Worm (Caenorhabditis elegans): ENCODE results near the gene ZK512.11.

Gene ZK512.11

DNA sequence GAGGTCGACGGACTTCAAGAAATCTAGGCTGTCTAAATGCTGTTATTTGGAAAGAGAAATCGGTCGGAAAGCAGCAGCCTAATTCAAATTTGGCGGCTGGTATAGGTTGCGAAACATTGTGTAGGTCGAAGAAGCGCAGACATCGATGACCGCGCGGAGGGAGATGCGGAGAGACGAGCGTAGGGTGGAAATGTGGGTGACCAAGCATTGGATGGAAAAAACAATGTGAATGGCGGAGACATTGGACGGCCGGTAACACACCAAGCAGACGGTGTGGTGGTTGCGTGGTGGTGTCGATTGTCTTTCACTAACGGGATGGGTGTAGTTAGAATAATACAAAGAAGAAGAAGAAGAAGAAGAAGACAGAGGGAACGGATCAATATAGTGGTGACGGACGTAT lies 31.5 kb upstream of the ZK512.11 start (continued):
- no peak for TF ChIP-seq elt-2 (tag; optimal IDR thresholded peaks at IDR 0.05)
- TF ChIP-seq fax-1 (tag; optimal IDR thresholded peaks at IDR 0.05): no peak
- TF ChIP-seq T23F11.4 (GFP tag; optimal IDR thresholded peaks at IDR 0.05): no peak
- TF ChIP-seq lin-11 (tag; optimal IDR thresholded peaks at IDR 0.05): no peak
- TF ChIP-seq ceh-24 (tag; optimal IDR thresholded peaks at IDR 0.05): no peak
- TF ChIP-seq sox-2 (GFP tag; IDR thresholded peaks at IDR 0.05): 0 out of 2 replicates have a peak, but pooled peaks have one; percentile 1
- TF ChIP-seq ceh-2 (tag; optimal IDR thresholded peaks at IDR 0.05): no peak
- TF ChIP-seq tbx-2 (tag; optimal IDR thresholded peaks at IDR 0.05): peak; percentile 37
- no peak for TF ChIP-seq pag-3 (tag; optimal IDR thresholded peaks at IDR 0.05; ENCODE audit: borderline replicate concordance)
- TF ChIP-seq mec-3 (tag; optimal IDR thresholded peaks at IDR 0.05; ENCODE audit: borderline replicate concordance): no peak
- TF ChIP-seq syd-9 (tag; optimal IDR thresholded peaks at IDR 0.05): no peak
- TF ChIP-seq pros-1 (tag; optimal IDR thresholded peaks at IDR 0.05): no peak
- TF ChIP-seq Y22D7AL.16 (tag; optimal IDR thresholded peaks at IDR 0.05): no peak
- TF ChIP-seq che-1 (tag; optimal IDR thresholded peaks at IDR 0.05): no peak
- no peak for TF ChIP-seq tbx-7 (tag; optimal IDR thresholded peaks at IDR 0.05)

DNA sequence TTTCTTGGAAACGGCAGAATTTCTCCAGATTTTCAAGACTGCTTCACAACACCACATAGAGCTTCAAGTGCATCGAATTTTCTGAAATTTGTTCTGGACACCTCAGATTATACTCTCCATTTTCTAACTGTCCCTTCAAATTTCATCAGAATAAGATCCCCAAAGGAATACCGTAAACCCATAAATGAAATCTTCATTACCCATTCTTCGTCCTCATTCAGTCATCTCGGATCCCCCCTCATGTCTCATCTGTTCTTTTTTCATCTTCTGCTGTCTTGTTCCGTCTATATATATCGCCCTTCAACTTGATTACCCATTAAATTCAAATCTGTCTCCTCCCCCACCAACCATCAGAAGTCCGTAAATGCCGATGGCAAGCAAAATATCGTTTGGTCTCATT lies 29.9 kb upstream of the ZK512.11 start:
- TF ChIP-seq mec-3 (tag; optimal IDR thresholded peaks at IDR 0.05; ENCODE audit: borderline replicate concordance): no peak

DNA sequence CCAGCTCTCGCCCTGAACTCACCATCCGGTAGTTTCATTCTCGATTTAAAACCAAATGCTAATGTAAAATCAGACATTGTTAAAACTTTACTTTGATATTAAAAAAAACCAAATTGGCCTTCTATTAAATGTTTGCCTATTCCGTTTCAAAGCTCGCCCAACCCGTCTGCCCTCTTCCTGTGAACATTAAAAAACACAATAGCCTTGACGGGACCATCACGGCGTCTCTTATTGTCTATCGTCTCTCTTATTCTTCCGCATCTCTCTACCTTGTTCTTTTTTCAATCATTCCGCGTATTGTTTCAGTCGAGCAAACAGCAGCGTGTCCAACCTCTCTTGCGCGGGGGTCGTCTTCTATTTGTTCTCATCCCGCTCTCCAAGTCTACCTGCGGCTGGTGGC lies 29.4 kb upstream of the ZK512.11 start, which contains the start of gene ZK512.1:
TSS of gene ZK512.1 (plus strand) at position 301 of the 400 bp plus-strand sequence.
- TF ChIP-seq sdc-2 (tag; optimal IDR thresholded peaks at IDR 0.05): peak; percentile 0
- peak; percentile 3 for TF ChIP-seq ceh-34 (tag; optimal IDR thresholded peaks at IDR 0.05)
- TF ChIP-seq fax-1 (tag; optimal IDR thresholded peaks at IDR 0.05): no peak
- peak; percentile 37 for TF ChIP-seq tbx-2 (tag; optimal IDR thresholded peaks at IDR 0.05)
- no peak for TF ChIP-seq nfya-1 (tag; optimal IDR thresholded peaks at IDR 0.05)
- no peak for TF ChIP-seq lin-11 (tag; optimal IDR thresholded peaks at IDR 0.05)
- TF ChIP-seq ceh-2 (tag; optimal IDR thresholded peaks at IDR 0.05): peak; percentile 38
- TF ChIP-seq zip-5 (tag; optimal IDR thresholded peaks at IDR 0.05): no peak
- no peak for TF ChIP-seq hlh-6 (tag; optimal IDR thresholded peaks at IDR 0.05)
- TF ChIP-seq nhr-11 (tag; optimal IDR thresholded peaks at IDR 0.05): no peak
- TF ChIP-seq hlh-15 (tag; optimal IDR thresholded peaks at IDR 0.05): no peak
- no peak for TF ChIP-seq syd-9 (tag; optimal IDR thresholded peaks at IDR 0.05)
- TF ChIP-seq ztf-16 (tag; optimal IDR thresholded peaks at IDR 0.05): no peak

- TF ChIP-seq ceh-19 (GFP tag; optimal IDR thresholded peaks at IDR 0.05) (no peak), unc-3 (GFP tag; conservative IDR thresholded peaks at IDR 0.05) (no peak), unc-3 (tag; optimal IDR thresholded peaks at IDR 0.05) (no peak), C08G9.2 (tag; optimal IDR thresholded peaks at IDR 0.05) (no peak), K02D7.2 (tag; optimal IDR thresholded peaks at IDR 0.05) (no peak), sox-4 (tag; optimal IDR thresholded peaks at IDR 0.05) (no peak), nfya-1 (tag; optimal IDR thresholded peaks at IDR 0.05) (no peak), rnt-1 (tag; optimal IDR thresholded peaks at IDR 0.05) (no peak), che-1 (tag; optimal IDR thresholded peaks at IDR 0.05) (no peak)
Observed at ce11 chrIII:9115745-9116144, 28.3 kb upstream of the ZK512.11 start.

- TF ChIP-seq ceh-22 (tag; optimal IDR thresholded peaks at IDR 0.05) (no peak), pat-9 (tag; optimal IDR thresholded peaks at IDR 0.05) (no peak), K02D7.2 (tag; optimal IDR thresholded peaks at IDR 0.05) (no peak), ceh-6 (GFP tag; optimal IDR thresholded peaks at IDR 0.05) (no peak), tbx-7 (tag; optimal IDR thresholded peaks at IDR 0.05) (no peak), pha-2 (tag; optimal IDR thresholded peaks at IDR 0.05) (no peak), lin-11 (tag; optimal IDR thresholded peaks at IDR 0.05) (no peak), pros-1 (tag; optimal IDR thresholded peaks at IDR 0.05) (no peak), ceh-2 (tag; optimal IDR thresholded peaks at IDR 0.05) (no peak), ceh-48 (tag; optimal IDR thresholded peaks at IDR 0.05) (no peak), ceh-18 (tag; optimal IDR thresholded peaks at IDR 0.05) (no peak), ceh-24 (tag; optimal IDR thresholded peaks at IDR 0.05) (no peak), hlh-8 (tag; optimal IDR thresholded peaks at IDR 0.05) (no peak), pqm-1 (tag; optimal IDR thresholded peaks at IDR 0.05) (no peak), che-1 (tag; optimal IDR thresholded peaks at IDR 0.05) (no peak), ref-2 (tag; optimal IDR thresholded peaks at IDR 0.05) (no peak), ets-4 (tag; optimal IDR thresholded peaks at IDR 0.05) (no peak), nhr-232 (tag; optimal IDR thresholded peaks at IDR 0.05) (no peak), dve-1 (tag; optimal IDR thresholded peaks at IDR 0.05) (no peak)
Observed at ce11 chrIII:9118314-9118850, 25.6 kb upstream of the ZK512.11 start, which contains the start of gene grl-11. Gene grl-11, minus strand, starts transcription at chrIII:9118364.
